Worm (Caenorhabditis elegans) whole organism, early embryonic: ENCODE data around the gene T02H6.11.

Source experiments
- B0310.2 ChIP-seq: sonication (generic microtip); optimal IDR thresholded peaks from 2 replicates; lab custom pipeline; 2016; ENCODE audit warnings: mild to moderate bottlenecking, missing genetic modification characterization, missing compliant biosample characterization
- F13C5.2 ChIP-seq: sonication (generic microtip); optimal IDR thresholded peaks from 2 replicates; lab custom pipeline; 2017; ENCODE audit warnings: mild to moderate bottlenecking, missing genetic modification characterization, inconsistent platforms, missing compliant biosample characterization
- aly-1 ChIP-seq: sonication (generic microtip); optimal IDR thresholded peaks from 2 replicates; lab custom pipeline; 2016; ENCODE audit warnings: missing genetic modification characterization, missing compliant biosample characterization
- ama-1 ChIP-seq: fragments of 150-350 bp; optimal IDR thresholded peaks from 2 replicates; lab custom pipeline; 2014
- ceh-13 ChIP-seq: fragments of 200-800 bp; sonication (Bioruptor generic); optimal IDR thresholded peaks from 2 replicates; lab custom pipeline; 2018; ENCODE audit warnings: mild to moderate bottlenecking, missing genetic modification characterization, missing compliant biosample characterization
- ceh-36 ChIP-seq: sonication (generic microtip); optimal IDR thresholded peaks from 2 replicates; lab custom pipeline; 2016; ENCODE audit warnings: missing genetic modification characterization, inconsistent platforms, missing compliant biosample characterization
- ets-7 ChIP-seq: sonication (generic microtip); optimal IDR thresholded peaks from 2 replicates; lab custom pipeline; 2016; ENCODE audit warnings: missing genotype, missing genetic modification characterization, missing compliant biosample characterization
- flt-1 ChIP-seq: fragments of 200-800 bp; sonication (Bioruptor generic); IDR thresholded peaks from 2 replicates; pipeline ENCODE4 v1.3.6; 2022; ENCODE audit warnings: missing genetic modification characterization, missing compliant biosample characterization
- hmbx-1 ChIP-seq: sonication (generic microtip); optimal IDR thresholded peaks from 2 replicates; lab custom pipeline; 2016; ENCODE audit warnings: mild to moderate bottlenecking, missing genetic modification characterization, missing compliant biosample characterization
- hmg-4 ChIP-seq: fragments of 200-800 bp; sonication (Bioruptor generic); optimal IDR thresholded peaks from 2 replicates; lab custom pipeline; 2018; ENCODE audit warnings: mild to moderate bottlenecking, missing genetic modification characterization, missing compliant biosample characterization
- hnd-1 ChIP-seq: sonication (generic microtip); optimal IDR thresholded peaks from 2 replicates; lab custom pipeline; 2016; ENCODE audit warnings: missing genetic modification characterization, missing compliant biosample characterization
- pes-1 ChIP-seq: fragments of 200-800 bp; sonication (Bioruptor generic); IDR thresholded peaks from 2 replicates; pipeline ENCODE4 v1.3.6; 2022; ENCODE audit warnings: missing genetic modification reagents, missing genetic modification characterization, missing compliant biosample characterization
- scrt-1 ChIP-seq: fragments of 200-800 bp; sonication (Bioruptor generic); IDR thresholded peaks from 2 replicates; pipeline ENCODE4 v1.3.6; 2022; ENCODE audit warnings: missing genetic modification characterization, missing compliant biosample characterization
- sea-1 ChIP-seq: fragments of 200-800 bp; sonication (Bioruptor generic); conservative IDR thresholded peaks from 2 replicates; pipeline ENCODE4 v1.3.6; 2022; ENCODE audit warnings: missing genetic modification characterization, missing compliant biosample characterization
- tbx-11 ChIP-seq: fragments of 200-800 bp; sonication (Bioruptor generic); IDR thresholded peaks from 2 replicates; pipeline ENCODE4 v1.3.6; 2022; ENCODE audit warnings: missing genetic modification characterization, missing compliant biosample characterization
- tbx-37 ChIP-seq: fragments of 200-800 bp; sonication (Bioruptor generic); conservative IDR thresholded peaks from 2 replicates; pipeline ENCODE4 v1.3.6; 2022; ENCODE audit warnings: missing genetic modification reagents, missing genetic modification characterization, missing compliant biosample characterization
- tra-4 ChIP-seq: sonication (generic microtip); optimal IDR thresholded peaks from 2 replicates; lab custom pipeline; 2017; ENCODE audit warnings: missing genetic modification characterization, missing compliant biosample characterization

The T02H6.11 gene

DNA sequence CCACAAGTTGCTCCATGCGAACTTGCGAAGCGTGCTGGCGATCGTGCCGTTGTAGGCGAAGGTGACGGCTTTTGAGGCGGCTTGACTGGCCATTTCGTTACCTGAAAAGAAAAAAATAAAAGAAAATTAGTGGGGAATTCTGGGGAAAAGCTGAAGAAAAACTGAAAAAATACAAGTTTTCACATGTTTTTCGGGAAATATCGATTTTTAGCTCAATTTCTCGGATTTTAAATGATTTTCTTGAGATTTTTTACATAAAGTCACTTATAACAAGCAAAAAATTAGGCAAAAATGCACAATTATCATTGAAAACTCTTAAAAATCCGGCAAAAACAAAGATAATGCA is at the start of gene T02H6.11:
T02H6.11 (minus strand) TSS at position 101 of the 346 bp plus-strand sequence.
- TF ChIP-seq ama-1, result no peak
- TF ChIP-seq flt-1 (GFP tag; lab: Robert Waterston, UW), result no peak
- TF ChIP-seq sea-1, result no peak
- no peak for TF ChIP-seq ceh-36
- no peak for TF ChIP-seq tbx-37 (GFP tag; lab: Robert Waterston, UW)
- TF ChIP-seq tbx-11 (GFP tag; lab: Robert Waterston, UW), result no peak
- no peak for TF ChIP-seq tra-4
- no peak for TF ChIP-seq F13C5.2 (tag; lab: Kevin White, UChicago)
- no peak for TF ChIP-seq scrt-1 (GFP tag; lab: Robert Waterston, UW)
- TF ChIP-seq ceh-13 (GFP tag; lab: Kevin White, UChicago), result no peak
- TF ChIP-seq hmg-4 (GFP tag; lab: Kevin White, UChicago), result no peak
- TF ChIP-seq hmbx-1 (tag; lab: Kevin White, UChicago), result no peak
- no peak for TF ChIP-seq aly-1 (tag; lab: Kevin White, UChicago)
- TF ChIP-seq pes-1 (GFP tag; lab: Robert Waterston, UW), result no peak
- no peak for TF ChIP-seq ets-7
- TF ChIP-seq hnd-1 (tag; lab: Kevin White, UChicago), result no peak
- TF ChIP-seq B0310.2 (tag; lab: Kevin White, UChicago), result no peak

DNA sequence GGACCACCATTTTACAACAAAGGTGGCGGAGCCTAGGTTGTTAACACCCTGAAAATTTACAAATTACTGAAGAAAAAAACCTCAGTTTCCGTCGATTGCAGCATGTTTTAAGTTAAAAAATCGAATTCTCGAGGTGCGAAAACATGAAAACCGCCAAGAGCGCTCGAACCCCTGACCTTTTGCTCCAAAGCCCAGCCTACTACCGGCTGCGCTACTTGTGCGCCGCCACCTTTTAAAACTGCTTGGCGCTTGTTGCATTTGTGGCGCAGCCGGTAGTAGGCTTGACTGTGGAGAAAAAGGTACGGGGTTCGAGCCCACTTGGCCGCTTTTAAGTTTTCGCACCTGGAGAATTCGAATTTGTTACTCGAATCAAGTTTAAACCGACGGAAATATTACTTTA is 49.2 kb upstream of the T02H6.11 start, which contains the start of gene snt-6:
snt-6 (minus strand) TSS at position 58 of the 400 bp plus-strand sequence.
- TF ChIP-seq tbx-37 (GFP tag; lab: Robert Waterston, UW) (no peak), F13C5.2 (tag; lab: Kevin White, UChicago) (no peak), pes-1 (GFP tag; lab: Robert Waterston, UW) (no peak), scrt-1 (GFP tag; lab: Robert Waterston, UW) (no peak), ceh-36 (no peak), ceh-13 (GFP tag; lab: Kevin White, UChicago) (no peak), ets-7 (no peak), flt-1 (GFP tag; lab: Robert Waterston, UW) (no peak)

DNA sequence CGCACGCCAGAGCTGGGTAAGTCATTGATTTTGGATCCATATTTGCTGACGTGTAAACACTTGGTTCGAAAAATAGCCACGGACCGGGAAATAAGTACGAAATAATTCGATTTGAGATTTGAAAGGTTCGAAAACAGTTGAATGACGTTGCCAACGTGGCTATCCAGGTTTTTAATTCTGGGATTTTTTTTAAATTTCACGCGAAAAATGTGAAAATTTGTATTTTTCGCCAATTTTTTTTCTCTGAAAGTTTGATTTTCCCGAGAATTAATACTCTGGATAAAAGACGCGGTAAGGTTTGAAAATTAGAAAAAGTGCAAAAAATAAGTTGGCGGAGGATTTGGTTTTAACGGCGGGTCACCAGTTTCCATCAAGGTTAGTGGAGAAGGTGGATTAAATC is 39.9 kb upstream of the T02H6.11 start, which contains the start of gene fbxc-48:
fbxc-48 (minus strand) TSS at position 101 of the 400 bp plus-strand sequence.
- TF ChIP-seq sea-1 (no peak), hnd-1 (tag; lab: Kevin White, UChicago) (no peak), pes-1 (GFP tag; lab: Robert Waterston, UW) (no peak), flt-1 (GFP tag; lab: Robert Waterston, UW) (no peak), tra-4 (no peak), scrt-1 (GFP tag; lab: Robert Waterston, UW) (no peak), ets-7 (no peak), ceh-36 (no peak)

DNA sequence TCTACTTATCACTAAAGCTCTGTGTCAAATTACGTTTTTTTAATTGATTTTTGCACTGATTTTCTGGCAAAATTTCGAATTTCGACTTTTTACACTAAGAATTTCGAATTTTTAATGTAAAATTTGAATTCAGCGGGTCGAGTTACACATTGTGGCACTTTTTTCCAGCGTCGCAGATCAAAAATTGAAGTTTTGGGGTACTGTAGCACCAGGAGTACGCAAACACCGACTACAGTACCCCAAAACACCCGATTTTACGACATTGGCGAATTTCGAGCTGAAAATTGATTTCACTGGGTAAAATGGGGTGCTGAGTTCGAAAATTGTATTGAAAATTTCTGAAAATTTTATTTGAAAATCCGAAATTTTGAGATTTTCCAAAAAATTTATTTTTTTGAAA is 31.5 kb upstream of the T02H6.11 start:
- TF ChIP-seq hmbx-1 (tag; lab: Kevin White, UChicago) (no peak), ama-1 (no peak), flt-1 (GFP tag; lab: Robert Waterston, UW) (no peak), tbx-11 (GFP tag; lab: Robert Waterston, UW) (no peak), ets-7 (no peak), tbx-37 (GFP tag; lab: Robert Waterston, UW) (no peak), aly-1 (tag; lab: Kevin White, UChicago) (no peak)

DNA sequence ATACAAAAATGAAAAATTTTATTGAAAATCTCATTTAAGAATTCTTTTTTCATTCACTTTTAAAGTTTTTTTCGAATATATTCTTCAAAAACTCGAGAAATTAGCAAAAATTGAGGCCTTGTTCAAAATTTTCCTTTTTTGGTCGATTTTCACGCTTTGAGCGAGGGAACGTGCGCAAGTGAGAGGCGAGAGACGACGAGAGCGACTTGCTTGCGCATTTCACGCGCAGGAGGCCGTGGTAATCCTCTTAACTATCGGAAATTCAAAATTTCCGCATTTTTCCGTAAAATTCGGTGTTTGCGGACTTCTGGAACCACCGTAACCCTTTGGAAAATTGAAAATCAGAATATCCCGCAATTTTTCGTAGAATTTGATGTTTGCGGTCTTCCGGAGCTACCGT is 29.0 kb upstream of the T02H6.11 start:
- TF ChIP-seq hmbx-1 (tag; lab: Kevin White, UChicago), result no peak
- TF ChIP-seq ama-1, result no peak
- no peak for TF ChIP-seq sea-1
- no peak for TF ChIP-seq hmg-4 (GFP tag; lab: Kevin White, UChicago)
- TF ChIP-seq ets-7, result no peak
- no peak for TF ChIP-seq hnd-1 (tag; lab: Kevin White, UChicago)
- TF ChIP-seq flt-1 (GFP tag; lab: Robert Waterston, UW), result no peak

DNA sequence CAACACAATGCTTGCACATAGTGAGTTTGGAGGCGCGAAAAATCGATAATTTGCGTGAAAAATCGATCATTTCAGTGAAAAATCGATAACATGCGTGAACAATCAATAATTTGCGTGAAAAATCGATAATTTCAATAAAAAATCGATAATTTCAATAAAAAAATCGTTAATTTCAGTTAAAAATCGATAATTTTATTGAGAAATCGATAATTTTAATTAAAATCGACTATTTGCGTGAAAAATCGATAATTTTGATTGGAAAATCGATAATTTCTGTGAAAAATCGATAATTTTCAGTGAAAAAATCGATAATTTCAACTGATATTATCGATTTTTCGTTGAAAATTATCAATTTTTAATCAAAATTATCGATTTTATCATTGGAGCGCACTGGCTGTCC is 23.1 kb upstream of the T02H6.11 start:
- TF ChIP-seq sea-1 (no peak), hmbx-1 (tag; lab: Kevin White, UChicago) (no peak), ama-1 (no peak), tbx-11 (GFP tag; lab: Robert Waterston, UW) (no peak)

DNA sequence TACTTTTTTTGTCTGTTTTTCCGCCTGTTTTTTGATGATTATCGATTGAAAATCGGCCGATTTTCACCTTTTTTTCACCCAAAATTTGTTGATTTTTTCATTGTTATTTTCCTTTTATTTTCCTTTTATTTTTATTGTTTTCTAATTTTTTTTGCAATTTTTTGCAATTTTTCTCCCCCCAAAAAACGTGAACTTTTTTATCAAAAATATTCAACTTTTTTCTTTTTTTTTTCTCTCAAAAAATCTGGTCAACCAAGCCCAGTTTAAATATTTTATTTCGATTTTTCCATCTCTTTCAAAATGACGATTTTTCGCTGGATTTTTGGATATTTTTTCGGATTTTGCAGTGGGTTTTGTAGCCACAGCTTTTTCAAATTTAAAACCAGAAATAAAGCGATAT is 22.6 kb upstream of the T02H6.11 start, which contains the start of gene rfip-2:
rfip-2 (plus strand) TSS at position 301 of the 400 bp plus-strand sequence.
- no peak for TF ChIP-seq flt-1 (GFP tag; lab: Robert Waterston, UW)
- TF ChIP-seq tra-4, result no peak
- no peak for TF ChIP-seq scrt-1 (GFP tag; lab: Robert Waterston, UW)
- no peak for TF ChIP-seq ets-7
- TF ChIP-seq hnd-1 (tag; lab: Kevin White, UChicago), result no peak
- no peak for TF ChIP-seq ceh-36
- no peak for TF ChIP-seq ama-1
- TF ChIP-seq sea-1, result no peak
- TF ChIP-seq F13C5.2 (tag; lab: Kevin White, UChicago), result no peak
- no peak for TF ChIP-seq ceh-13 (GFP tag; lab: Kevin White, UChicago)
- no peak for TF ChIP-seq tbx-37 (GFP tag; lab: Robert Waterston, UW)
- TF ChIP-seq pes-1 (GFP tag; lab: Robert Waterston, UW), result no peak
- TF ChIP-seq tbx-11 (GFP tag; lab: Robert Waterston, UW), result no peak
- TF ChIP-seq B0310.2 (tag; lab: Kevin White, UChicago), result no peak
- TF ChIP-seq hmg-4 (GFP tag; lab: Kevin White, UChicago), result no peak
- no peak for TF ChIP-seq aly-1 (tag; lab: Kevin White, UChicago)
- no peak for TF ChIP-seq hmbx-1 (tag; lab: Kevin White, UChicago)

DNA sequence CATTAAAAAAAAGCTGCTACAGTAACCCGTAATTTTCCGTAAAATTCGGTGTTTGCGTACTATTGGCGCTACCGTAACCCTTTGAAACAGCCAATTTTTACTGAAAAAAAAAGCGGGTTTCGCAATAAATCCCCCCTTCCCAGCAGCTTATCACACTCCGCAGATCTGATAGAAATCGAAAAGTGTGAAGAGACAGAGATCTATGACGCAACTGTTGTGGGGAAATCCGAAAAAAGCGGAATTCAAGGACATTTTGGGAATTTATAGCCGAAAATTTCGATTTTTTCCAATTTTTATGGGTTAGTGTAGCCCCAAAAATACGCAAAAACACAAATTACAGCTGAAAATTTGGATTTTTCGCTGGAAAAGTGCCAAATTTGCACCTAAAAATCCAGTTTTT is 21.0 kb upstream of the T02H6.11 start:
- TF ChIP-seq F13C5.2 (tag; lab: Kevin White, UChicago), result no peak
- TF ChIP-seq tbx-11 (GFP tag; lab: Robert Waterston, UW), result no peak
- no peak for TF ChIP-seq hnd-1 (tag; lab: Kevin White, UChicago)
- no peak for TF ChIP-seq ama-1
- TF ChIP-seq tra-4, result no peak
- TF ChIP-seq tbx-37 (GFP tag; lab: Robert Waterston, UW), result no peak
- no peak for TF ChIP-seq sea-1
- no peak for TF ChIP-seq flt-1 (GFP tag; lab: Robert Waterston, UW)
- no peak for TF ChIP-seq ets-7
- no peak for TF ChIP-seq hmg-4 (GFP tag; lab: Kevin White, UChicago)
- TF ChIP-seq ceh-36, result no peak
- no peak for TF ChIP-seq scrt-1 (GFP tag; lab: Robert Waterston, UW)
- TF ChIP-seq pes-1 (GFP tag; lab: Robert Waterston, UW), result no peak
- no peak for TF ChIP-seq B0310.2 (tag; lab: Kevin White, UChicago)
- no peak for TF ChIP-seq ceh-13 (GFP tag; lab: Kevin White, UChicago)
- TF ChIP-seq hmbx-1 (tag; lab: Kevin White, UChicago), result no peak
- no peak for TF ChIP-seq aly-1 (tag; lab: Kevin White, UChicago)
